Worm (Caenorhabditis elegans) whole organism, midembryonic: ENCODE results near the gene sre-8.
"Not testable (repeated sequence)": the region's sequence is repeated elsewhere in the genome, so short reads cannot be mapped to it uniquely, and the experiment has no call there.

ENCODE experiments used
- T22C8.4 ChIP-seq: fragments of 200-800 bp; sonication (Bioruptor generic); IDR thresholded peaks from 2 replicates; pipeline ENCODE4 v1.3.6; 2022; ENCODE audit warnings: missing genetic modification characterization, missing compliant biosample characterization
- cog-1 ChIP-seq: sonication (generic microtip); optimal IDR thresholded peaks from 2 replicates; lab custom pipeline; 2016; ENCODE audit warnings: missing genetic modification characterization, missing compliant biosample characterization
- flt-1 ChIP-seq: fragments of 200-800 bp; sonication (Bioruptor generic); IDR thresholded peaks from 2 replicates; pipeline ENCODE4 v1.3.6; 2022; ENCODE audit warnings: missing genetic modification characterization, missing compliant biosample characterization
- klf-2 ChIP-seq: fragments of 200-800 bp; sonication (Bioruptor generic); conservative IDR thresholded peaks from 2 replicates; pipeline ENCODE4 v1.3.6; 2022; ENCODE audit warnings: missing genetic modification reagents, missing genetic modification characterization, missing compliant biosample characterization
- med-1 ChIP-seq: sonication (generic microtip); optimal IDR thresholded peaks from 2 replicates; lab custom pipeline; 2017; ENCODE audit warnings: missing genetic modification characterization, mild to moderate bottlenecking, missing compliant biosample characterization, antibody characterized with exemption, missing genetic modification reagents; ENCODE audit not compliant: insufficient read depth
- ref-1 ChIP-seq: fragments of 200-800 bp; sonication (Bioruptor generic); conservative IDR thresholded peaks from 2 replicates; pipeline ENCODE4 v1.3.6; 2022; ENCODE audit warnings: missing genetic modification reagents, missing genetic modification characterization, missing compliant biosample characterization
- tab-1 ChIP-seq: fragments of 200-800 bp; sonication (Bioruptor generic); IDR thresholded peaks from 2 replicates; pipeline ENCODE4 v1.3.6; 2022; ENCODE audit warnings: missing genetic modification characterization, missing compliant biosample characterization
- ztf-23 ChIP-seq: fragments of 200-800 bp; sonication (Bioruptor generic); IDR thresholded peaks from 2 replicates; pipeline ENCODE4 v1.3.6; 2022; ENCODE audit warnings: missing genetic modification reagents, missing genetic modification characterization, missing compliant biosample characterization
- ztf-29 ChIP-seq: fragments of 200-800 bp; sonication (Bioruptor generic); IDR thresholded peaks from 2 replicates; pipeline ENCODE4 v1.3.6; 2022; ENCODE audit warnings: missing genetic modification reagents, missing genetic modification characterization, missing compliant biosample characterization

Gene sre-8

DNA sequence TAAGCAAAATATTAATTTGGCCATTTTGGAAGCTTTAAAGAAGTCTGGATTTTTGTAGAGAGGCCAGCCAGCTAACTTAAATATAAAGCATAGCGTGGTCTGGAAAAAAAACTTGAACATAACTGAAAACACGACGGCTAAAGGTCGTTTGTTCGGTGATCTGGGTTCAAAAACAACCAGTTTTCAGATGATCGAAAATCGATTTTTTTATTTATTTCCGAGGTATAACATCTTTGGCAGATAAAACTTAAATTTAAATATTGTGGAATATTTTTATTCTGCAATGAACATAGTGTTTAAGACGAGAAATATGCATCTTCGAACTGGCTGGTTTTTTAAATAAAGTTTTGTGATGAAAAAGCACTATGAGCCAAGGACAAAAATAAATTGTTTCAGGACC lies 11.7 kb downstream of the sre-8 start, which contains the start of gene F40G12.4:
Gene F40G12.4 (minus strand): TSS at position 101 of the 400 bp plus-strand sequence.
- TF ChIP-seq flt-1 (no peak), tab-1 (GFP tag; lab: Robert Waterston, UW) (no peak), cog-1 (no peak), med-1 (no peak), ztf-29 (GFP tag; lab: Robert Waterston, UW) (no peak), klf-2 (GFP tag; lab: Robert Waterston, UW) (no peak), T22C8.4 (GFP tag; lab: Robert Waterston, UW) (no peak)

DNA sequence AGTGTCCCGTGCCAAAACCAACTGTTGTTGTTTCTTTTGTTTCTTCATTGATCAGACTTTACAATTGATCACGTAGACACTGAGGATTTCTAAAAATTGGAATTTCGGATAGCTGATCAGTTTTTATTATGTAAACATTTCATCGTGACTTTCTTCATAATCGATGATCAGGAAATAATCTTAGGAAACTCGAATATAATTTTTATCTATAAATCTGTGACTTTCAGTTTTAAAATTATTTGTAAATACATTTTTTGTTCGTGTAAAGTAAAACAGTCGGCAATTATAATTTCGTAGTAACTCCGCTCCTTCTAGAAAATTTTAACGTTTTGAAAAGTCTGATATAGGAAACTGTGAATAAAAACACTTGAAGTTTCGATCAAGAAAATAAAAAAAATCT lies 13.8 kb downstream of the sre-8 start, which contains the start of gene F40G12.5:
Gene F40G12.5 (minus strand): TSS at position 101 of the 400 bp plus-strand sequence.
- no peak for TF ChIP-seq T22C8.4 (GFP tag; lab: Robert Waterston, UW)
- TF ChIP-seq ref-1 = no peak
- no peak for TF ChIP-seq ztf-29 (GFP tag; lab: Robert Waterston, UW)
- TF ChIP-seq med-1 = no peak
- TF ChIP-seq tab-1 (GFP tag; lab: Robert Waterston, UW) = no peak
- TF ChIP-seq flt-1 = no peak
- TF ChIP-seq klf-2 (GFP tag; lab: Robert Waterston, UW) = no peak
- TF ChIP-seq ztf-23 (GFP tag; lab: Robert Waterston, UW) = no peak
- no peak for TF ChIP-seq cog-1

DNA sequence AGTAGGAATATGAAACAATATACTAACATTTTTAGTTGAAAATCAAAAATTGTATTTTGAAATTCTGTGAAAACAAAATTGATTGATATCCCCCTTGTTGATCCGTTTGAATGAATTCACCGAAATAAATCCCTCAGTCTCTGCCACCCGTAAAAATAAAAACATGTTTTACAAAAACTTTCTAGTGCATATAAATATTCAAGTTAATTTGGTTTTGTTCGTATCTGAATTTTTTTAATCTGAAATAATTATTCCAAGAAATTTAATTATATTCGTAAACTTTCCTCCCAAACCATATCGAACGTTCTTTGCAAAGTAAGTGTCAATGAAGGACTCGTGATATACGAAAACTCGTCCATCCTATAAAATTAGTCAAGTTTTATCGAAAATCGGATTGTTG lies 16.1 kb downstream of the sre-8 start, which contains the start of gene F40G12.6:
Gene F40G12.6 (minus strand): TSS at position 101 of the 400 bp plus-strand sequence.
- no peak for TF ChIP-seq flt-1
- TF ChIP-seq ztf-23 (GFP tag; lab: Robert Waterston, UW) = no peak
- no peak for TF ChIP-seq ztf-29 (GFP tag; lab: Robert Waterston, UW)
- TF ChIP-seq ref-1 = no peak
- TF ChIP-seq T22C8.4 (GFP tag; lab: Robert Waterston, UW) = no peak
- TF ChIP-seq tab-1 (GFP tag; lab: Robert Waterston, UW) = no peak
- TF ChIP-seq cog-1 = no peak
- no peak for TF ChIP-seq med-1
- TF ChIP-seq klf-2 (GFP tag; lab: Robert Waterston, UW) = no peak

DNA sequence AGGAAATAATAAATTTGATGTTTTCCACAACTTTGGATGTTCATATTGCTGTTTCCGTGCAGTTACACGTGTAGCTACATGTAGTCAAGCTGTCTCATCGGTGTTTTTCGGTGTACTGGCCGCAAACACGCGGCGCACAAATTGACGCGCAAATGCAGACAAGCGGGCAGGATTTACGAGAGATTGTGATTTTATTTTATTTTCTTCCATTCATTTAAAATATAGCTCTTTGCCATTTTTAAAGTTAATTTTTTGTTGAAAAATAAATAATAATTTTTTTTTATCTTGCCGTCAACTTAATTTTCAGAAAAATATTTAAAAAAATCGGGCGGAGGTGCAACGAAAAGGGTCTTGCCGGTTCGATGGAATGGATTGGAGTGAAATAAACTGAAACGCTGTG lies 17.4 kb downstream of the sre-8 start, which contains the start of gene F40G12.7:
Gene F40G12.7 (plus strand): TSS at position 301 of the 400 bp plus-strand sequence.
- not testable (repeated sequence) for TF ChIP-seq cog-1; ztf-29 (GFP tag; lab: Robert Waterston, UW); klf-2 (GFP tag; lab: Robert Waterston, UW)

DNA sequence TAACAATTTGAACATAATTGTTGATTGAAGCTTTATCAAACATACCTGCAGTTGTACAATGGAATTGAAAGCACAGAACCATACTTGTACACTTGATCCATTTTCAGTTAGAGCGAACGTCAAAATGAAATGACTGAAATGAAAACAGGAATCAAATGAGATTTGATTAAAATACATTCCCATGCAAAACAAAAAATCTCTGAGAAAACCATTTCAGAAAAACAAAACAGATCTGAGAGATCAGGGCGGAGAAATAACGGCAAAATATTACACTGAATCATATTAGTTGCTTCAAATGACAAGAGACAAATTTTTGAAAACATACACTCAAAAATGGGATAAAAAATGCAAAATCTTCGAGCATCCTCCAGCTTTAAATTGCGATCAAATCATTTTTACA lies 22.9 kb downstream of the sre-8 start, which contains the start of gene srt-33:
Gene srt-33 (minus strand): TSS at position 101 of the 400 bp plus-strand sequence.
- TF ChIP-seq klf-2 (GFP tag; lab: Robert Waterston, UW) (no peak), T22C8.4 (GFP tag; lab: Robert Waterston, UW) (no peak), ztf-23 (GFP tag; lab: Robert Waterston, UW) (no peak), cog-1 (no peak), ztf-29 (GFP tag; lab: Robert Waterston, UW) (no peak), ref-1 (no peak), tab-1 (GFP tag; lab: Robert Waterston, UW) (no peak), med-1 (no peak), flt-1 (no peak)

DNA sequence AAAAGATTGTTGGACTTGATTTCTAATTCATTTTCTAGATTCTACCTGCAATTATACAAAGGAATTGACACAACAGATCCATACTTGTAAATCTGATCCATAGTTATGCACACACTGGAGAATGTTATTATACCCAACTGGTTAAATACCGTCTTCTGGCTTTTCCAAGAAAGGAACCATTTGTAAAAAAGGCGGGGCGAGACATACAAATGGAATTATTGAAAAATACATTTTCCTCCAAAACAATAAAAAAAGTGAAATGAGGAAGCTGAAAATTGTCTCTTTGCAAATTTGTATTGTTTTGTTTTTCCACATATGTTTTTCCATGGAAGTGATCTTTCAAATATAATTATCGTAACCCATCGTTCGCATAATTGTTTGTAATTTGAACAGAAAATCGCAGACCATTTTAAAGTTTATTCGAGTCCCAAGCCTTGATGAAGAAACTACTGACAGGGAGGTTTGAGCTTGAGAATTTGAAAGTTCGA lies 25.4 kb downstream of the sre-8 start, which contains the start of the genes srt-74 and F40G12.9:
Gene srt-74 (minus strand): TSS at position 101 of the 488 bp plus-strand sequence.
Gene F40G12.9 (plus strand): TSS at position 438 of the 488 bp plus-strand sequence.
- TF ChIP-seq med-1 (no peak), klf-2 (GFP tag; lab: Robert Waterston, UW) (no peak), ztf-29 (GFP tag; lab: Robert Waterston, UW) (no peak), ztf-23 (GFP tag; lab: Robert Waterston, UW) (no peak), flt-1 (no peak), T22C8.4 (GFP tag; lab: Robert Waterston, UW) (no peak), ref-1 (no peak), cog-1 (no peak), tab-1 (GFP tag; lab: Robert Waterston, UW) (no peak)

DNA sequence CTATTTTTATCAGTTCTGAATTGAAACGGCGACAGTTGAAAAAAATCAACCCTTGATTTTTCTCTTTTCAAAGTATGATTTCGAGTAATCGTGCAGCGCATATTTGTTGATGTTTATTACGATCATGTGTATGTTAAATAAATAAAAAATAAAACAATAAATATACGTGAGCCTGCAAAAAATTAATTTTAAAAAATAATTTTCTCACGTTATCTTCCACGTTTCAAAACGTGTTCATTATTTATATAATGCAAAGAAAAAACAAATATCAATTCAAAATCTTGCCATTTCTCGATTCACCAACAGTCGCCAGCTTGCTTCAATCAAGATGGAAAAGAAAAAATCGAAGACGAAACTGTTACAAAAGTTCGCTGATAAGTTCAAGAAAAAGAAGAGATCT lies 26.3 kb downstream of the sre-8 start, which contains the start of gene F40G12.10:
Gene F40G12.10 (plus strand): TSS at position 301 of the 400 bp plus-strand sequence.
- TF ChIP-seq ztf-23 (GFP tag; lab: Robert Waterston, UW) (no peak), tab-1 (GFP tag; lab: Robert Waterston, UW) (no peak), cog-1 (no peak), ref-1 (no peak), med-1 (no peak)

DNA sequence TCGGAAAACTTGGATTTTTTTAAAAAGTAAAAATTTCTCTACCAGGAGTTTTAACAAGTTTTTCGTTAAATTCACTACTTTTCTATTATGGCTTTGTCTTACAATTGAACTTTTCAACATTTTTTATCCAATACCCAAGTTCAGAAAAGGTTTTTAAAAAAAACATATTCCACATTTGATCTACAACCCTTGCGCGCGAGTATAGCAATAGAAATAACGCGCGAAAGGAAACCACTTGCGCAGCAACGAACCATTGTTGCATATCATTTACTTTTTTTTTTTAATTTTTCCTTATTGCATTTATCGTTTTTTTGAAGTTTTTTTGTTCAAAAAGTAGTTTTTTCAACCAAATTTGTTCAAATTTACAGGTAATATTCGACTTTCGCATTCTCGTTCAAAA lies 28.9 kb downstream of the sre-8 start, which contains the start of gene F40G12.11:
Gene F40G12.11 (plus strand): TSS at position 369 of the 400 bp plus-strand sequence.
- TF ChIP-seq klf-2 (GFP tag; lab: Robert Waterston, UW) (no peak), flt-1 (no peak)

DNA sequence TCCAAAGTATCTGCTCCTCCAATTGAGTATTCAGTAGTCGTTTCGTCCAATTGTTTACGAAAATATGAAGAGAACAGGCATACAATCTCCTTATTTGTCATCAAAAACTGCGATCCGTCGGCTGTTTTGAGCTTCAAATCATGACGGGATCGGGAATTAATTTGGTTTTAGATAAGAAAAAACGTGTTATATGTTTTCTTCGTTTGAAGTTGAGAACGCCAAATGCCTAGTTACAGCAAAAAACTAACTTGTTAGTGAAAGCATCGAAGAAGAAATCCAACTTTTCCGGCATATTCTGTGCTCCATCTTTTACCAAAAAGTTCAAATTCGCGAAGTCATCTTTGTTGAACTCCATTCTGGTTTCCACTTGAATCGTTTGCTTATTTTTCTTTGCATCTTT lies 32.5 kb downstream of the sre-8 start, which contains the start of gene F14D7.1:
Gene F14D7.1 (minus strand): TSS at position 101 of the 400 bp plus-strand sequence.
- TF ChIP-seq cog-1 (no peak), ztf-23 (GFP tag; lab: Robert Waterston, UW) (no peak), ref-1 (no peak), flt-1 (no peak), klf-2 (GFP tag; lab: Robert Waterston, UW) (no peak), ztf-29 (GFP tag; lab: Robert Waterston, UW) (no peak), tab-1 (GFP tag; lab: Robert Waterston, UW) (no peak), med-1 (no peak), T22C8.4 (GFP tag; lab: Robert Waterston, UW) (no peak)

DNA sequence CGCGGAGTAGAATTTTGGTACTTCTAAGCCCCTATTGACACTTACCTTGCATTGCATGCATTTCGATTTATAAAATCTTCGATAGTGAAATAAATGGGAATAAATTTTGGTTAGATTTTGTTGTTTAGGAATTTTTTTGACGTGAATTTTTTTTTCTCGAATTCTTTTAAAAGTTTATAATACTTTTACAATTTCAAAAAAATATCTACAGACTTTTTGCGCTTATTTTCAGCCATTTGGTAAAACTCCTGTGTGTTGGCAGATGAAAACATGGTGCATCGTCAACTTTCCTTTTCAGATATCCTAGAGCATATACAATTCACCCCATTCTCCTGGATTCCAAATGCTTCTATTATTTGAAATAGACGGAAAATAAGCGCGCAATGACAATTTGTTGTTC lies 33.7 kb downstream of the sre-8 start, which contains the start of gene F14D7.18:
Gene F14D7.18 (minus strand): TSS at position 101 of the 400 bp plus-strand sequence.
- no peak for TF ChIP-seq ref-1
- TF ChIP-seq cog-1 = no peak
- TF ChIP-seq klf-2 (GFP tag; lab: Robert Waterston, UW) = no peak
- no peak for TF ChIP-seq tab-1 (GFP tag; lab: Robert Waterston, UW)
- no peak for TF ChIP-seq flt-1
- TF ChIP-seq T22C8.4 (GFP tag; lab: Robert Waterston, UW) = no peak
- no peak for TF ChIP-seq ztf-29 (GFP tag; lab: Robert Waterston, UW)
